Fruit fly (Drosophila melanogaster) whole organism, pupa: ENCODE results near the gene Iru.

Experiments
- CG12605 ChIP-seq: fragments of 200-800 bp; sonication (Bioruptor generic); IDR thresholded peaks from 2 replicates; pipeline ENCODE4 v1.3.6; 2022; ENCODE audit warnings: missing biosample characterization, missing genetic modification characterization
- fd96Ca ChIP-seq: fragments of 200-800 bp; sonication (Bioruptor generic); IDR thresholded peaks from 3 replicates; pipeline ENCODE4 v1.3.6; 2022; ENCODE audit warnings: missing biosample characterization, missing genetic modification characterization

DNA sequence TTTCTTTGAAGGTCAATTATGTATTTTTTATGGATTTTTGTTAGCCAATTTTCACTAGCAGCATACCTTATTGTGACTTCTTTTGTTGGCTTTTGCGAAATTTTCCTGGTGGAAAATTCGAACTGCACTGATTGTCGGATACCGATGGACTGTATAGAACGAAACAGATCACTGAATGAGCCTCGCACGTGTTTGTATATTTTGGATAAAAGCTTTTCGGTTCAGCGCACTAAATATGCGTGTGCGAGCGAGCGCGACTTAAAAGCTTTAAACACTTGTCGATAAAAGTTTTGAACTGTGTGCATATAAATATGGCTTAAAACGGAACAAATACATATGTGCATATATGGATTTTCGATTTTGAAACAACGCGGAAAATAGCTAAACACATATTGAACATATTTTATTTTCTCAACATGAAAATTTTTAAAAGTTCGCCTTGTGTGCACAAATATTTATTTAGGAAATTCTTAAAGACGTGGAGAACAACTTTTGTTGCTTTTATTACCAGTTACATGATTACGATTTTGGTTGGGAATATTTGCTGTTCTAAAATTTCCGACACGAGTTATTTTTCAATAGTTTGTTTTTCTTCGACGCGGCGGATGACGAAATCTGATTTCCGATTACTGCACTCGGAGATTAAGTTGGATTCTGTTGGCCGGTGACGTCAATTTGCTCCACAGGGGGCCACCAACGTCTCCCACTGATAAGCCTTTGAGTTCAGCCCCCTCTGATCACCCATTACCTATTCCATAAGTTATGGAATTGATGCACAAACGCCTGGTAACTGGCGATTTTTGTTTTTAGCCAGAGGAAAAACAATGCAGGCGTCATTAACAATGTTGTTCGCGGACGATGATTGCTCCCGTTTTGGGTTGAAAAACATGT, 43.1 kb downstream of the Iru start:
- TF ChIP-seq fd96Ca (GFP tag; lab: Robert Waterston, UW) (no peak), CG12605 (GFP tag; lab: Robert Waterston, UW) (no peak)
